Worm (Caenorhabditis elegans) whole organism, late embryonic: ENCODE results near the gene npp-26.

Experiments used
- F13H6.1 ChIP-seq: sonication (generic microtip); optimal IDR thresholded peaks from 2 replicates; lab custom pipeline; 2016; ENCODE audit warnings: missing genetic modification characterization, missing compliant biosample characterization
- T23F11.4 ChIP-seq: fragments of 200-800 bp; sonication (Bioruptor generic); optimal IDR thresholded peaks from 2 replicates; lab custom pipeline; 2018; ENCODE audit warnings: mild to moderate bottlenecking, missing genetic modification characterization, missing compliant biosample characterization
- ceh-19 ChIP-seq: fragments of 200-800 bp; sonication (Bioruptor generic); optimal IDR thresholded peaks from 2 replicates; lab custom pipeline; 2018; ENCODE audit warnings: mild to moderate bottlenecking, missing genetic modification characterization, missing compliant biosample characterization
- ceh-2 ChIP-seq: sonication (generic microtip); optimal IDR thresholded peaks from 2 replicates; lab custom pipeline; 2016; ENCODE audit warnings: missing genotype, missing genetic modification characterization, missing compliant biosample characterization
- ceh-34 ChIP-seq: sonication (generic microtip); optimal IDR thresholded peaks from 2 replicates; lab custom pipeline; 2016; ENCODE audit warnings: mild to moderate bottlenecking, missing genetic modification characterization, missing compliant biosample characterization
- ceh-6 ChIP-seq: fragments of 200-800 bp; sonication (Bioruptor generic); optimal IDR thresholded peaks from 2 replicates; lab custom pipeline; 2018; ENCODE audit warnings: mild to moderate bottlenecking, missing genetic modification characterization, missing compliant biosample characterization
- ceh-9 ChIP-seq: sonication (generic microtip); optimal IDR thresholded peaks from 2 replicates; lab custom pipeline; 2016; ENCODE audit warnings: mild to moderate bottlenecking, missing genetic modification characterization, inconsistent platforms, missing compliant biosample characterization
- che-1 ChIP-seq: sonication (generic microtip); optimal IDR thresholded peaks from 2 replicates; lab custom pipeline; 2016; ENCODE audit warnings: mild to moderate bottlenecking, missing genetic modification characterization, missing compliant biosample characterization
- elt-2 ChIP-seq: sonication (generic microtip); optimal IDR thresholded peaks from 2 replicates; lab custom pipeline; 2016; ENCODE audit warnings: missing genetic modification reagents, missing genetic modification characterization, missing compliant biosample characterization
- elt-4 ChIP-seq: sonication (generic microtip); optimal IDR thresholded peaks from 2 replicates; lab custom pipeline; 2016; ENCODE audit warnings: missing genetic modification characterization, missing compliant biosample characterization
- fkh-6 ChIP-seq: sonication (generic microtip); optimal IDR thresholded peaks from 2 replicates; lab custom pipeline; 2016; ENCODE audit warnings: missing genetic modification characterization, missing compliant biosample characterization
- hlh-13 ChIP-seq: fragments of 200-800 bp; sonication (Bioruptor generic); optimal IDR thresholded peaks from 2 replicates; lab custom pipeline; 2018; ENCODE audit warnings: mild to moderate bottlenecking, missing genetic modification characterization, missing compliant biosample characterization
- hlh-15 ChIP-seq: sonication (generic microtip); optimal IDR thresholded peaks from 2 replicates; lab custom pipeline; 2016; ENCODE audit warnings: missing genetic modification characterization, missing compliant biosample characterization
- hlh-30 ChIP-seq: sonication (generic microtip); optimal IDR thresholded peaks from 2 replicates; lab custom pipeline; 2017; ENCODE audit warnings: antibody characterized with exemption, missing genetic modification characterization, missing compliant biosample characterization; ENCODE audit not compliant: insufficient read depth
- hlh-6 ChIP-seq: sonication (generic microtip); optimal IDR thresholded peaks from 2 replicates; lab custom pipeline; 2016; ENCODE audit warnings: missing genotype, missing genetic modification characterization, missing compliant biosample characterization
- hlh-8 ChIP-seq: sonication (generic microtip); optimal IDR thresholded peaks from 2 replicates; lab custom pipeline; 2016; ENCODE audit warnings: missing genotype, missing genetic modification characterization, missing compliant biosample characterization
- lim-6 ChIP-seq: sonication (generic microtip); optimal IDR thresholded peaks from 2 replicates; lab custom pipeline; 2016; ENCODE audit warnings: missing genetic modification characterization, missing compliant biosample characterization
- lin-11 ChIP-seq: fragments of 200-800 bp; sonication (Bioruptor generic); optimal IDR thresholded peaks from 2 replicates; lab custom pipeline; 2018; ENCODE audit warnings: mild to moderate bottlenecking, missing genetic modification characterization, missing compliant biosample characterization
- mec-3 ChIP-seq: sonication (generic microtip); optimal IDR thresholded peaks from 2 replicates; lab custom pipeline; 2016; ENCODE audit warnings: borderline replicate concordance, missing genetic modification characterization, missing compliant biosample characterization
- nfya-1 ChIP-seq: sonication (generic microtip); optimal IDR thresholded peaks from 2 replicates; lab custom pipeline; 2017; ENCODE audit warnings: missing genetic modification characterization, mild to moderate bottlenecking, missing compliant biosample characterization, antibody characterized with exemption, moderate library complexity
- nhr-232 ChIP-seq: sonication (generic microtip); optimal IDR thresholded peaks from 2 replicates; lab custom pipeline; 2016; ENCODE audit warnings: missing genetic modification characterization, missing compliant biosample characterization
- npax-4 ChIP-seq: sonication (generic microtip); optimal IDR thresholded peaks from 2 replicates; lab custom pipeline; 2016; ENCODE audit warnings: missing genetic modification characterization, missing compliant biosample characterization
- odd-2 ChIP-seq: sonication (generic microtip); optimal IDR thresholded peaks from 2 replicates; lab custom pipeline; 2017; ENCODE audit warnings: antibody characterized with exemption, mild to moderate bottlenecking, missing genetic modification characterization, missing compliant biosample characterization
- pat-9 ChIP-seq: fragments of 200-800 bp; sonication (Bioruptor generic); optimal IDR thresholded peaks from 2 replicates; lab custom pipeline; 2018; ENCODE audit warnings: mild to moderate bottlenecking, missing genetic modification characterization, moderate library complexity, missing compliant biosample characterization
- pax-1 ChIP-seq: fragments of 150-350 bp; optimal IDR thresholded peaks from 2 replicates; lab custom pipeline; 2014; ENCODE audit warnings: missing biosample characterization, missing genetic modification characterization
- pqm-1 ChIP-seq: sonication (generic microtip); optimal IDR thresholded peaks from 2 replicates; lab custom pipeline; 2016; ENCODE audit warnings: missing genetic modification characterization, missing compliant biosample characterization
- pros-1 ChIP-seq: fragments of 150-350 bp; optimal IDR thresholded peaks from 2 replicates; lab custom pipeline; 2014; ENCODE audit warnings: missing biosample characterization, missing genetic modification reagents, missing genetic modification characterization
- rnt-1 ChIP-seq: sonication (generic microtip); optimal IDR thresholded peaks from 2 replicates; lab custom pipeline; 2016; ENCODE audit warnings: missing genetic modification characterization, missing compliant biosample characterization
- sdc-2 ChIP-seq: sonication (generic microtip); optimal IDR thresholded peaks from 2 replicates; lab custom pipeline; 2016; ENCODE audit warnings: missing genotype, missing genetic modification characterization, missing compliant biosample characterization
- tbx-7 ChIP-seq: sonication (generic microtip); optimal IDR thresholded peaks from 2 replicates; lab custom pipeline; 2016; ENCODE audit warnings: missing genotype, missing genetic modification characterization, missing compliant biosample characterization
- unc-3 ChIP-seq, 2 experiments: fragments of 200-800 bp in 1 of 2; sonication (Bioruptor generic) in 1 of 2; sonication (generic microtip) in 1 of 2; conservative IDR thresholded peaks in 1 of 2; optimal IDR thresholded peaks in 1 of 2; 2 replicates each; pipeline versions ENCODE4 v1.3.6 to Lab custom; 2016 to 2022; ENCODE audit warnings: missing compliant biosample characterization in 2 of 2, missing genetic modification characterization in 2 of 2, missing genetic modification reagents in 1 of 2
- unc-42 ChIP-seq: sonication (generic microtip); optimal IDR thresholded peaks from 2 replicates; lab custom pipeline; 2016; ENCODE audit warnings: missing genotype, missing genetic modification characterization, missing compliant biosample characterization
- unc-86 ChIP-seq: sonication (generic microtip); optimal IDR thresholded peaks from 2 replicates; lab custom pipeline; 2016; ENCODE audit warnings: missing genetic modification characterization, missing compliant biosample characterization
- ztf-16 ChIP-seq: sonication (generic microtip); optimal IDR thresholded peaks from 2 replicates; lab custom pipeline; 2017; ENCODE audit warnings: missing genetic modification characterization, missing compliant biosample characterization

Gene npp-26

DNA sequence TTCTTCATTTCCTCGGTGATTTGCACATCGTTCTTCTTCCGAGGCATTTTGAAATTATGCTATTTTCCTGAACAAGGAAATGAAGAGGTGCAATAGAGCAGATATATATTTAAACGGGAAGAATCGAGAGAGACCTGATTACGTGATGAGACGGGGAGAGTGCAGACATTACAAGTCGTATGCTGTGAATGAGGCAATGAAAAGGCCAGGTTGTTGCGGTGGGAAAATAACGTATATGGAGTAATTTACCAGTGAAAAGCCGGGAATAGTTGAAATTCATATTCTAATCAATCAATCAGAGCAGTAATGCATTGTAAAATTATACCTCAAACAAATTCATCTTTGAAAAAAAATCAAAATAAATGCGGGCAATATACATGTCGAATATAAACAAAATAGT is 5.9 kb upstream of the npp-26 start, which contains the start of gene Y17G9B.8:
Gene Y17G9B.8, minus strand, starts transcription at position 182 of the 400 bp plus-strand sequence.
- TF ChIP-seq ceh-2 (tag; lab: Kevin White, UChicago) (no peak), mec-3 (no peak), hlh-8 (tag; lab: Kevin White, UChicago) (no peak), fkh-6 (tag; lab: Kevin White, UChicago) (no peak), hlh-15 (tag; lab: Kevin White, UChicago) (no peak), elt-2 (no peak)
- TF ChIP-seq, all 69 proteins: peak for 0

ce11 chrIV:4760378-4761084 is 4.0 kb upstream of the npp-26 start, which contains the start of the genes memi-1 and cyp-31A3:
Gene memi-1 (minus strand): TSS chrIV:4760428.
Gene cyp-31A3 (plus strand): TSS chrIV:4761049.
- no peak for TF ChIP-seq lim-6 (tag; lab: Kevin White, UChicago)
- TF ChIP-seq fkh-6 (tag; lab: Kevin White, UChicago) = no peak

DNA sequence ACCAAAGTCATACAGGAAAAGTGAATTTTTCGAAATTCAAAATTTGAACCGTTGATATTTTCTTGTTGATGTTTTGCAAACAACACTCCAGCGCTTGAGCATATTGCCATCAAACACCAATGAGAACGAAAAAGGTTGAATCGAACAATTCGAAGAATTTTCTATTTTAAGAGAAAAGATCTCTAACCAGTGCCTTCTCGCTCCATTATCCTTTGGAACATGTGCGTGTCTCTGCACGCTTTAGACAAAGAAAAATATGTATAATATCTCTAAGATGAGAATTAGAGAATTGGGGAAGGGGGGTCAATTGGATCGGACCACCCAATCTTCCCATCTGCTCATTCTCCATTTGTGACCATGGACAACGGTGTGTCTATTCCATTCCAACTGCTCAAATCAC is 678 bp upstream of the npp-26 start, which contains the start of gene Y17G9B.2:
Gene Y17G9B.2, plus strand, starts transcription at position 301 of the 400 bp plus-strand sequence.
- TF ChIP-seq F13H6.1 (tag; lab: Kevin White, UChicago) (no peak), pqm-1 (no peak), odd-2 (no peak), ceh-9 (tag; lab: Kevin White, UChicago) (no peak), unc-86 (no peak), ceh-2 (tag; lab: Kevin White, UChicago) (no peak), ceh-34 (tag; lab: Kevin White, UChicago) (no peak), rnt-1 (tag; lab: Kevin White, UChicago) (no peak), tbx-7 (tag; lab: Kevin White, UChicago) (no peak), elt-4 (tag; lab: Kevin White, UChicago) (no peak), ceh-19 (GFP tag; lab: Kevin White, UChicago) (no peak), pat-9 (tag; lab: Kevin White, UChicago) (no peak), nhr-232 (tag; lab: Kevin White, UChicago) (no peak), unc-42 (tag; lab: Kevin White, UChicago) (no peak), hlh-13 (GFP tag; lab: Kevin White, UChicago) (no peak), che-1 (tag; lab: Kevin White, UChicago) (no peak), unc-3 (GFP tag; conservative IDR thresholded peaks at IDR 0.05; lab: Robert Waterston, UW) (no peak), unc-3 (tag; optimal IDR thresholded peaks at IDR 0.05; lab: Kevin White, UChicago) (no peak), ceh-6 (no peak), ztf-16 (tag; lab: Kevin White, UChicago) (no peak)

ce11 chrIV:4771792-4772191 is 7.3 kb downstream of the npp-26 start, which contains the start of gene R11E3.2:
Gene R11E3.2 (plus strand): TSS chrIV:4772092.
- TF ChIP-seq ceh-34 (tag; lab: Kevin White, UChicago) = no peak
- TF ChIP-seq F13H6.1 (tag; lab: Kevin White, UChicago) = no peak
- no peak for TF ChIP-seq nhr-232 (tag; lab: Kevin White, UChicago)
- no peak for TF ChIP-seq npax-4 (tag; lab: Kevin White, UChicago)
- TF ChIP-seq pros-1 (tag; lab: Kevin White, UChicago) = no peak
- no peak for TF ChIP-seq hlh-30 (tag; lab: Kevin White, UChicago)
- TF ChIP-seq hlh-8 (tag; lab: Kevin White, UChicago) = no peak
- no peak for TF ChIP-seq lin-11 (tag; lab: Kevin White, UChicago)
- no peak for TF ChIP-seq pax-1 (tag; lab: Kevin White, UChicago)
- no peak for TF ChIP-seq ceh-2 (tag; lab: Kevin White, UChicago)
- no peak for TF ChIP-seq nfya-1 (tag; lab: Kevin White, UChicago)
- TF ChIP-seq T23F11.4 (GFP tag; lab: Kevin White, UChicago) = no peak
- TF ChIP-seq ceh-9 (tag; lab: Kevin White, UChicago) = no peak
- TF ChIP-seq hlh-6 (tag; lab: Kevin White, UChicago) = no peak
- TF ChIP-seq ceh-6 = no peak
- TF ChIP-seq tbx-7 (tag; lab: Kevin White, UChicago) = no peak
- TF ChIP-seq sdc-2 (tag; lab: Kevin White, UChicago) = no peak
